Fruit fly (Drosophila melanogaster) whole organism, embryonic: ENCODE results near the gene CG16775.

ENCODE experiments used
- B-H1 ChIP-seq: fragments of 200-800 bp; sonication (Bioruptor generic); IDR thresholded peaks from 3 replicates; pipeline ENCODE4 v1.3.6; 2022; ENCODE audit warnings: missing biosample characterization, missing genetic modification characterization
- CG11504 ChIP-seq: fragments of 200-800 bp; sonication (Bioruptor generic); optimal IDR thresholded peaks from 3 replicates; lab custom pipeline; 2019; ENCODE audit warnings: missing biosample characterization, mild to moderate bottlenecking, missing genetic modification characterization, moderate library complexity
- CG13624 ChIP-seq: fragments of 200-800 bp; sonication (Bioruptor generic); optimal IDR thresholded peaks from 2 replicates; lab custom pipeline; 2016; ENCODE audit warnings: missing biosample characterization, missing genetic modification characterization
- CG13894 ChIP-seq: fragments of 200-800 bp; sonication (Bioruptor generic); optimal IDR thresholded peaks from 3 replicates; lab custom pipeline; 2018; ENCODE audit warnings: missing biosample characterization, mild to moderate bottlenecking, missing genetic modification characterization, moderate library complexity
- CG14710 ChIP-seq: fragments of 200-800 bp; sonication (Bioruptor generic); optimal IDR thresholded peaks from 3 replicates; lab custom pipeline; 2019; ENCODE audit warnings: missing biosample characterization, mild to moderate bottlenecking, missing genetic modification characterization, moderate library complexity
- CG14965 ChIP-seq: fragments of 200-800 bp; sonication (Bioruptor generic); optimal IDR thresholded peaks from 2 replicates; lab custom pipeline; 2016; ENCODE audit warnings: missing biosample characterization, missing genetic modification characterization, borderline replicate concordance
- CG15073 ChIP-seq: fragments of 200-800 bp; sonication (Bioruptor generic); optimal IDR thresholded peaks from 2 replicates; lab custom pipeline; 2016; ENCODE audit warnings: missing biosample characterization, missing genetic modification characterization
- CG15601 ChIP-seq: fragments of 200-800 bp; sonication (Bioruptor generic); optimal IDR thresholded peaks from 3 replicates; lab custom pipeline; 2019; ENCODE audit warnings: missing biosample characterization, mild to moderate bottlenecking, missing genetic modification characterization, moderate library complexity
- CG17186 ChIP-seq: fragments of 200-800 bp; sonication (Bioruptor generic); optimal IDR thresholded peaks from 3 replicates; lab custom pipeline; 2017; ENCODE audit warnings: missing biosample characterization, missing genetic modification reagents, missing genetic modification characterization
- CG17568 ChIP-seq: fragments of 200-800 bp; sonication (Bioruptor generic); optimal IDR thresholded peaks from 2 replicates; lab custom pipeline; 2018; ENCODE audit warnings: missing biosample characterization, mild to moderate bottlenecking, missing genetic modification characterization, moderate library complexity
- CG18262 ChIP-seq: fragments of 200-800 bp; optimal IDR thresholded peaks from 3 replicates; lab custom pipeline; 2019; ENCODE audit warnings: missing biosample characterization, mild to moderate bottlenecking, missing genetic modification characterization, moderate library complexity
- CG18476 ChIP-seq: fragments of 200-800 bp; sonication (Bioruptor generic); optimal IDR thresholded peaks from 2 replicates; lab custom pipeline; 2016; ENCODE audit warnings: missing biosample characterization, mild to moderate bottlenecking, missing genetic modification characterization
- CG2889 ChIP-seq: fragments of 200-800 bp; sonication (Bioruptor generic); IDR thresholded peaks from 3 replicates; pipeline ENCODE4 v1.3.6; 2022; ENCODE audit warnings: missing biosample characterization, missing genetic modification characterization
- CG30020 ChIP-seq: fragments of 200-800 bp; optimal IDR thresholded peaks from 2 replicates; lab custom pipeline; 2019; ENCODE audit warnings: missing biosample characterization, mild to moderate bottlenecking, missing genetic modification characterization, moderate library complexity
- CG31441 ChIP-seq: fragments of 200-800 bp; sonication (Bioruptor generic); IDR thresholded peaks from 2 replicates; pipeline ENCODE4 v1.3.6; 2022; ENCODE audit warnings: missing biosample characterization, missing genetic modification characterization
- CG33557 ChIP-seq: fragments of 200-800 bp; sonication (Bioruptor generic); optimal IDR thresholded peaks from 2 replicates; lab custom pipeline; 2019; ENCODE audit warnings: missing biosample characterization, mild to moderate bottlenecking, missing genetic modification characterization, moderate library complexity
- CG34224 ChIP-seq: fragments of 200-800 bp; sonication (Bioruptor generic); IDR thresholded peaks from 3 replicates; pipeline ENCODE4 v1.3.6; 2022; ENCODE audit warnings: missing biosample characterization, missing genetic modification characterization; ENCODE audit not compliant: partially characterized antibody
- CG34376 ChIP-seq: fragments of 200-800 bp; sonication (Bioruptor generic); optimal IDR thresholded peaks from 2 replicates; lab custom pipeline; 2018; ENCODE audit warnings: missing biosample characterization, mild to moderate bottlenecking, missing genetic modification characterization
- CG3847 ChIP-seq: fragments of 200-800 bp; sonication (Bioruptor generic); IDR thresholded peaks from 2 replicates; pipeline ENCODE4 v1.3.6; 2022; ENCODE audit warnings: missing biosample characterization, missing genetic modification characterization
- CG8944 ChIP-seq: fragments of 200-800 bp; sonication (Bioruptor generic); optimal IDR thresholded peaks from 3 replicates; lab custom pipeline; 2016; ENCODE audit warnings: missing biosample characterization, missing genetic modification characterization
- CHES-1-like ChIP-seq: fragments of 200-800 bp; sonication (Bioruptor generic); optimal IDR thresholded peaks from 2 replicates; lab custom pipeline; 2016; ENCODE audit warnings: missing biosample characterization, missing genetic modification characterization
- Doc2 ChIP-seq: fragments of 200-800 bp; sonication (Bioruptor generic); IDR thresholded peaks from 2 replicates; pipeline ENCODE4 v1.3.6; 2022; ENCODE audit warnings: missing biosample characterization, missing genetic modification characterization
- Doc3 ChIP-seq: fragments of 200-800 bp; sonication (Bioruptor generic); IDR thresholded peaks from 3 replicates; pipeline ENCODE4 v1.3.6; 2022; ENCODE audit warnings: missing biosample characterization, missing genetic modification characterization; ENCODE audit not compliant: partially characterized antibody
- ERR ChIP-seq: fragments of 200-800 bp; sonication (Bioruptor generic); optimal IDR thresholded peaks from 2 replicates; lab custom pipeline; 2016; ENCODE audit warnings: missing biosample characterization, missing genetic modification characterization
- HHEX ChIP-seq: fragments of 200-800 bp; sonication (Bioruptor generic); optimal IDR thresholded peaks from 3 replicates; lab custom pipeline; 2017; ENCODE audit warnings: missing biosample characterization, mild to moderate bottlenecking, missing genetic modification characterization, missing genetic modification reagents
- Hmx ChIP-seq: fragments of 200-800 bp; sonication (Bioruptor generic); optimal IDR thresholded peaks from 2 replicates; lab custom pipeline; 2016; ENCODE audit warnings: missing biosample characterization, missing genetic modification characterization
- Hsf ChIP-seq: fragments of 200-800 bp; sonication (Bioruptor generic); optimal IDR thresholded peaks from 3 replicates; lab custom pipeline; 2016; ENCODE audit warnings: missing biosample characterization, missing genetic modification characterization
- Myb ChIP-seq: fragments of 200-800 bp; sonication (Bioruptor generic); optimal IDR thresholded peaks from 2 replicates; lab custom pipeline; 2016; ENCODE audit warnings: missing biosample characterization, missing genetic modification characterization
- Poxn ChIP-seq: fragments of 200-800 bp; sonication (Bioruptor generic); IDR thresholded peaks from 2 replicates; pipeline ENCODE4 v1.3.6; 2022; ENCODE audit warnings: missing biosample characterization, missing genetic modification characterization
- Ravus ChIP-seq: fragments of 200-800 bp; sonication (Bioruptor generic); IDR thresholded peaks from 2 replicates; pipeline ENCODE4 v1.3.6; 2022; ENCODE audit warnings: missing biosample characterization, missing genetic modification characterization
- Rx ChIP-seq: fragments of 200-800 bp; sonication (Bioruptor generic); IDR thresholded peaks from 2 replicates; pipeline ENCODE4 v1.3.6; 2022; ENCODE audit warnings: missing biosample characterization, missing genetic modification characterization
- Sin3A ChIP-seq: fragments of >200 bp; optimal IDR thresholded peaks from 2 replicates; lab custom pipeline; 2018
- Taf1 ChIP-seq: fragments of 200-800 bp; sonication (Bioruptor generic); IDR thresholded peaks from 2 replicates; pipeline ENCODE4 v1.3.6; 2022; ENCODE audit warnings: missing biosample characterization, missing genetic modification characterization
- ac ChIP-seq: fragments of 200-800 bp; sonication (Bioruptor generic); optimal IDR thresholded peaks from 3 replicates; lab custom pipeline; 2017; ENCODE audit warnings: missing biosample characterization, mild to moderate bottlenecking, missing genetic modification characterization
- bbx ChIP-seq: fragments of 200-800 bp; sonication (Bioruptor generic); IDR thresholded peaks from 2 replicates; pipeline ENCODE4 v1.3.6; 2022; ENCODE audit warnings: missing biosample characterization, missing genetic modification characterization; ENCODE audit not compliant: partially characterized antibody
- chif ChIP-seq, 2 experiments: fragments of 200-800 bp; sonication (Bioruptor generic); optimal IDR thresholded peaks; 3 replicates each; lab custom pipeline; 2016; ENCODE audit warnings: missing biosample characterization in 2 of 2, missing genetic modification characterization in 2 of 2
- crc ChIP-seq: fragments of 200-800 bp; sonication (Bioruptor generic); optimal IDR thresholded peaks from 2 replicates; lab custom pipeline; 2016; ENCODE audit warnings: missing biosample characterization, missing genetic modification characterization
- fd102C ChIP-seq: fragments of 200-800 bp; sonication (Bioruptor generic); optimal IDR thresholded peaks from 2 replicates; lab custom pipeline; 2018; ENCODE audit warnings: missing biosample characterization, mild to moderate bottlenecking, missing genetic modification characterization, moderate library complexity
- fd96Cb ChIP-seq: fragments of 200-800 bp; sonication (Bioruptor generic); optimal IDR thresholded peaks from 2 replicates; lab custom pipeline; 2018; ENCODE audit warnings: missing biosample characterization, mild to moderate bottlenecking, missing genetic modification characterization, moderate library complexity
- fu2 ChIP-seq: fragments of 200-800 bp; sonication (Bioruptor generic); optimal IDR thresholded peaks from 2 replicates; lab custom pipeline; 2016; ENCODE audit warnings: missing biosample characterization, missing genetic modification characterization
- gce ChIP-seq: fragments of 200-800 bp; sonication (Bioruptor generic); IDR thresholded peaks from 3 replicates; pipeline ENCODE4 v1.3.6; 2022; ENCODE audit warnings: missing biosample characterization, missing genetic modification characterization
- hbn ChIP-seq: fragments of 200-800 bp; sonication (Bioruptor generic); IDR thresholded peaks from 2 replicates; pipeline ENCODE4 v1.3.6; 2022; ENCODE audit warnings: missing biosample characterization, missing genetic modification characterization; ENCODE audit not compliant: partially characterized antibody
- jing ChIP-seq: fragments of 200-800 bp; sonication (Bioruptor generic); optimal IDR thresholded peaks from 2 replicates; lab custom pipeline; 2018; ENCODE audit warnings: missing biosample characterization, mild to moderate bottlenecking, missing genetic modification characterization
- lilli ChIP-seq: fragments of 200-800 bp; sonication (Bioruptor generic); optimal IDR thresholded peaks from 3 replicates; lab custom pipeline; 2016; ENCODE audit warnings: missing biosample characterization, missing genetic modification characterization
- onecut ChIP-seq: fragments of 200-800 bp; sonication (Bioruptor generic); IDR thresholded peaks from 2 replicates; pipeline ENCODE4 v1.3.6; 2022; ENCODE audit warnings: missing biosample characterization, missing genetic modification characterization
- pros ChIP-seq: fragments of 200-800 bp; sonication (Bioruptor generic); optimal IDR thresholded peaks from 3 replicates; lab custom pipeline; 2019; ENCODE audit warnings: missing biosample characterization, mild to moderate bottlenecking, missing genetic modification characterization, moderate library complexity
- rib ChIP-seq: fragments of 200-800 bp; sonication (Bioruptor generic); IDR thresholded peaks from 2 replicates; pipeline ENCODE4 v1.3.6; 2022; ENCODE audit warnings: missing biosample characterization, missing genetic modification characterization
- sisA ChIP-seq: fragments of 200-800 bp; sonication (Bioruptor generic); IDR thresholded peaks from 2 replicates; pipeline ENCODE4 v1.3.6; 2022; ENCODE audit warnings: missing biosample characterization, missing genetic modification characterization
- ssp ChIP-seq: fragments of 200-800 bp; sonication (Bioruptor generic); IDR thresholded peaks from 2 replicates; pipeline ENCODE4 v1.3.6; 2022; ENCODE audit warnings: missing biosample characterization, missing genetic modification characterization

The CG16775 gene

dm6 chr3L:17856655-17857479 is 29.6 kb downstream of the CG16775 start, which contains the start of gene CG5535 (continued):
- peak; percentile 38 for TF ChIP-seq rib (GFP tag; lab: Robert Waterston, UW)
- no peak for TF ChIP-seq ac (GFP tag; lab: Kevin White, UChicago)
- no peak for TF ChIP-seq CG14965 (GFP tag; lab: Kevin White, UChicago)
- no peak for TF ChIP-seq bbx (GFP tag; lab: Robert Waterston, UW)
- peak; percentile 56 for TF ChIP-seq Hsf (GFP tag; lab: Kevin White, UChicago)
- no peak for TF ChIP-seq Doc2 (GFP tag; lab: Robert Waterston, UW)
- peak; percentile 44 for TF ChIP-seq Hmx
- peak; percentile 14 for TF ChIP-seq fu2
- peak; percentile 8; the same call in 1 of the 2 replicates for TF ChIP-seq Ravus (GFP tag; lab: Robert Waterston, UW)
- TF ChIP-seq CG13624 (GFP tag; lab: Kevin White, UChicago): peak; percentile 30
- TF ChIP-seq CG17186 (GFP tag; lab: Kevin White, UChicago): no peak
- peak; percentile 82 for TF ChIP-seq CG15601 (tag; lab: Kevin White, UChicago)
- no peak for TF ChIP-seq CG17568 (GFP tag; lab: Kevin White, UChicago)
- TF ChIP-seq HHEX: peak; percentile 66
- peak; percentile 70 for TF ChIP-seq CG30020
- no peak for TF ChIP-seq Sin3A (lab: Kevin White, UChicago)
- peak; percentile 47 for TF ChIP-seq CG8944 (GFP tag; lab: Kevin White, UChicago)
- peak; percentile 96 for TF ChIP-seq CG18262 (tag; lab: Kevin White, UChicago)
- peak; percentile 24 for TF ChIP-seq fd102C (GFP tag; lab: Kevin White, UChicago)
- TF ChIP-seq CG34224 (GFP tag; lab: Robert Waterston, UW): 0 out of 3 replicates have a peak, but pooled peaks have one; percentile 14
- peak; percentile 24 for TF ChIP-seq Myb (GFP tag; lab: Kevin White, UChicago)
- peak; percentile 42 for TF ChIP-seq CG18476
- TF ChIP-seq Doc3 (GFP tag; lab: Robert Waterston, UW): no peak
- TF ChIP-seq fd96Cb (tag; lab: Kevin White, UChicago): peak; percentile 76
- peak; percentile 89 for TF ChIP-seq CG31441
- peak; percentile 49 for TF ChIP-seq Taf1 (GFP tag; lab: Robert Waterston, UW)
- no peak for TF ChIP-seq hbn
- peak; percentile 58; the same call in 2 of the 3 replicates for TF ChIP-seq gce (GFP tag; lab: Robert Waterston, UW)
- TF ChIP-seq lilli (GFP tag; lab: Kevin White, UChicago): peak; percentile 64
- TF ChIP-seq CG2889: 0 out of 3 replicates have a peak, but pooled peaks have one; percentile 23
- TF ChIP-seq ssp (GFP tag; lab: Robert Waterston, UW): peak; percentile 34; the same call in 1 of the 2 replicates
- TF ChIP-seq crc (GFP tag; lab: Kevin White, UChicago): peak; percentile 28
- peak; percentile 49 for TF ChIP-seq CG34376 (GFP tag; lab: Kevin White, UChicago)
- peak; percentile 65 for TF ChIP-seq Rx
- TF ChIP-seq CG15073 (GFP tag; lab: Kevin White, UChicago): no peak
- peak; percentile 33; the same call in 2 of the 3 replicates for TF ChIP-seq B-H1 (GFP tag; lab: Robert Waterston, UW)
- TF ChIP-seq CG14710 (tag; lab: Kevin White, UChicago): peak; percentile 92
- TF ChIP-seq CG11504 (tag; lab: Kevin White, UChicago): peak; percentile 90
- peak in 1 of 2 experiments; percentile 41 for TF ChIP-seq chif (GFP tag; optimal IDR thresholded peaks at IDR 0.05; lab: Kevin White, UChicago)
- TF ChIP-seq Poxn (GFP tag; lab: Robert Waterston, UW): no peak
- peak; percentile 79 for TF ChIP-seq CG33557
- TF ChIP-seq CHES-1-like (GFP tag; lab: Kevin White, UChicago): no peak
- TF ChIP-seq CG3847 (GFP tag; lab: Robert Waterston, UW): peak; percentile 51
- TF ChIP-seq pros (GFP tag; lab: Kevin White, UChicago): peak; percentile 63
- TF ChIP-seq onecut (GFP tag; lab: Robert Waterston, UW): peak; percentile 67
- TF ChIP-seq CG13894 (tag; lab: Kevin White, UChicago): peak; percentile 40
- TF ChIP-seq ERR (GFP tag; lab: Kevin White, UChicago): peak; percentile 47
- no peak for TF ChIP-seq jing
- TF ChIP-seq sisA (GFP tag; lab: Robert Waterston, UW): peak; percentile 47
